Fruit fly (Drosophila melanogaster): ENCODE measurements around the gene kl-3.

DNA sequence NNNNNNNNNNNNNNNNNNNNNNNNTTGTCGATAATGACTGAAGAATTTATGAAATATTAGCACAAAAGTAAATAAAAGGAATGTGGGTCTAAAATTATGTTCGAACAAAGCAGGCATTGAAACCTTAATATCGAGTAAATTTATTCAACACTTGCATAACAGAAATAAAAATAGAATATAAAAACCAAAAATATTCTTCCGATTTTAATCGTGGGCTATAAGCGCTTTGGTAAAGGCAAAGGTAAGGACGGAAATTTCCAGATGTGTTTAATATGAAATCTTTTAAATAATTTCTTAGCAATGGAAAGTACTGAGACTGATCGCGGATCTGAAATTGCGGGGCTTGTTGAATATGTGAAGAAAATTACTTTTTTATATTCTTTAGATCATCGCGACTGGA is 236.6 kb downstream of the kl-3 start, which contains the start of gene kl-2:
- no peak for TF ChIP-seq sd (tag; optimal IDR thresholded peaks at IDR 0.05)
- TF ChIP-seq bbx (GFP tag; IDR thresholded peaks at IDR 0.05; ENCODE audit: partially characterized antibody): no peak
- no peak for TF ChIP-seq Atf6 (GFP tag; IDR thresholded peaks at IDR 0.05)
- no peak for TF ChIP-seq wek (GFP tag; optimal IDR thresholded peaks at IDR 0.05)
- no peak for TF ChIP-seq CG6765 (GFP tag; optimal IDR thresholded peaks at IDR 0.05)
- no peak for TF ChIP-seq CG32772 (GFP tag; IDR thresholded peaks at IDR 0.05)
- no peak for TF ChIP-seq slp2 (GFP tag; optimal IDR thresholded peaks at IDR 0.05)
- no peak for TF ChIP-seq CG32767 (GFP tag; IDR thresholded peaks at IDR 0.05)
